Worm (Caenorhabditis elegans) whole organism, L1 larva: ENCODE results near the gene sshk-1.
A peak's percentile ranks its signal among the peaks of the same experiment; 100 is the strongest.

Experiments
- C04F5.9 ChIP-seq: sonication (generic microtip); optimal IDR thresholded peaks from 2 replicates; lab custom pipeline; 2016; ENCODE audit warnings: missing genetic modification characterization, missing compliant biosample characterization
- C16A3.4 ChIP-seq: fragments of 150-350 bp; optimal IDR thresholded peaks from 2 replicates; lab custom pipeline; 2014; ENCODE audit warnings: missing biosample characterization, missing genetic modification characterization
- aha-1 ChIP-seq: fragments of 150-350 bp; optimal IDR thresholded peaks from 2 replicates; lab custom pipeline; 2014; ENCODE audit warnings: missing biosample characterization, missing genetic modification characterization
- alr-1 ChIP-seq: fragments of 200-800 bp; sonication (Bioruptor generic); optimal IDR thresholded peaks from 2 replicates; lab custom pipeline; 2018; ENCODE audit warnings: borderline replicate concordance, mild to moderate bottlenecking, missing genetic modification characterization, missing compliant biosample characterization
- aly-2 ChIP-seq: fragments of 150-350 bp; optimal IDR thresholded peaks from 2 replicates; lab custom pipeline; 2014; ENCODE audit warnings: missing biosample characterization, missing genetic modification characterization
- ceh-63 ChIP-seq: fragments of 200-800 bp; sonication (Bioruptor generic); optimal IDR thresholded peaks from 2 replicates; lab custom pipeline; 2018; ENCODE audit warnings: mild to moderate bottlenecking, missing genetic modification characterization, missing compliant biosample characterization
- ceh-8 ChIP-seq: fragments of 200-800 bp; sonication (Bioruptor generic); optimal IDR thresholded peaks from 2 replicates; lab custom pipeline; 2018; ENCODE audit warnings: mild to moderate bottlenecking, missing genetic modification characterization, moderate library complexity, missing compliant biosample characterization
- ceh-88 ChIP-seq: fragments of 200-800 bp; sonication (Bioruptor generic); IDR thresholded peaks from 2 replicates; pipeline ENCODE4 v1.3.6; 2022; ENCODE audit warnings: missing genetic modification characterization, missing compliant biosample characterization
- ceh-90 ChIP-seq: sonication (generic microtip); optimal IDR thresholded peaks from 2 replicates; lab custom pipeline; 2016; ENCODE audit warnings: missing genetic modification characterization, missing compliant biosample characterization
- ces-1 ChIP-seq: fragments of 150-350 bp; optimal IDR thresholded peaks from 2 replicates; lab custom pipeline; 2014; ENCODE audit warnings: missing biosample characterization, missing genetic modification reagents, missing genetic modification characterization
- efl-1 ChIP-seq, 4 experiments: fragments of 150-350 bp; optimal IDR thresholded peaks in 3 of 4; peaks in 1 of 4; 1 replicate in 1 of 4; 2 replicates in 3 of 4; lab custom pipeline; 2014; ENCODE audit warnings: missing biosample characterization in 2 of 4, missing genetic modification characterization in 2 of 4, missing genetic modification reagents in 2 of 4
- efl-3 ChIP-seq: fragments of 200-800 bp; sonication (Bioruptor generic); optimal IDR thresholded peaks from 2 replicates; lab custom pipeline; 2018; ENCODE audit warnings: mild to moderate bottlenecking, missing genetic modification characterization, missing compliant biosample characterization
- egl-13 ChIP-seq: sonication (generic microtip); optimal IDR thresholded peaks from 2 replicates; lab custom pipeline; 2016; ENCODE audit warnings: missing genotype, missing genetic modification reagents, missing genetic modification characterization, missing compliant biosample characterization
- egl-27 ChIP-seq, 2 experiments: fragments of 150-350 bp in 1 of 2; sonication (generic microtip); optimal IDR thresholded peaks; 3 replicates each; lab custom pipeline; 2017 to 2018; ENCODE audit warnings: missing biosample characterization in 2 of 2, missing genetic modification characterization in 2 of 2, missing genetic modification reagents in 2 of 2
- elt-2 ChIP-seq: sonication (generic microtip); optimal IDR thresholded peaks from 2 replicates; lab custom pipeline; 2016; ENCODE audit warnings: missing genetic modification characterization, mild to moderate bottlenecking, inconsistent platforms, missing compliant biosample characterization, missing genetic modification reagents
- elt-3 ChIP-seq, 6 experiments: fragments of 150-350 bp in 1 of 6; sonication (generic microtip); optimal IDR thresholded peaks; 2 replicates each; lab custom pipeline; 2017 to 2018; ENCODE audit warnings: missing biosample characterization in 6 of 6, missing genetic modification characterization in 6 of 6, inconsistent platforms in 1 of 6
- fkh-10 ChIP-seq: sonication (generic microtip); optimal IDR thresholded peaks from 2 replicates; lab custom pipeline; 2017; ENCODE audit warnings: missing biosample characterization, missing genetic modification reagents, missing genetic modification characterization
- fkh-8 ChIP-seq: sonication (generic microtip); optimal IDR thresholded peaks from 2 replicates; lab custom pipeline; 2016; ENCODE audit warnings: mild to moderate bottlenecking, missing genetic modification characterization, missing compliant biosample characterization
- fos-1 ChIP-seq: fragments of 150-350 bp; optimal IDR thresholded peaks from 2 replicates; lab custom pipeline; 2014; ENCODE audit warnings: missing biosample characterization, missing genetic modification characterization
- grh-1 ChIP-seq: fragments of 200-800 bp; sonication (Bioruptor generic); IDR thresholded peaks from 2 replicates; pipeline ENCODE4 v1.3.6; 2022; ENCODE audit warnings: missing genetic modification reagents, missing genetic modification characterization, missing compliant biosample characterization
- hpl-2 ChIP-seq: fragments of 150-350 bp; optimal IDR thresholded peaks from 2 replicates; lab custom pipeline; 2014; ENCODE audit warnings: missing biosample characterization, missing genetic modification reagents, missing genetic modification characterization
- irx-1 ChIP-seq: sonication (generic microtip); optimal IDR thresholded peaks from 2 replicates; lab custom pipeline; 2016; ENCODE audit warnings: missing genetic modification characterization, missing compliant biosample characterization
- isw-1 ChIP-seq: fragments of 200-800 bp; sonication (Bioruptor generic); IDR thresholded peaks from 2 replicates; pipeline ENCODE4 v1.3.6; 2022; ENCODE audit warnings: missing genetic modification characterization, missing compliant biosample characterization
- jun-1 ChIP-seq: fragments of 150-350 bp; optimal IDR thresholded peaks from 2 replicates; lab custom pipeline; 2014; ENCODE audit warnings: missing biosample characterization, missing genetic modification reagents, missing genetic modification characterization
- lin-13 ChIP-seq: fragments of 150-350 bp; optimal IDR thresholded peaks from 2 replicates; lab custom pipeline; 2014; ENCODE audit warnings: missing biosample characterization, missing genetic modification reagents, missing genetic modification characterization
- lin-14 ChIP-seq: fragments of 200-800 bp; sonication (Bioruptor generic); optimal IDR thresholded peaks from 2 replicates; lab custom pipeline; 2018; ENCODE audit warnings: mild to moderate bottlenecking, missing genetic modification characterization, moderate library complexity, missing compliant biosample characterization
- lin-15B ChIP-seq: fragments of 150-350 bp; sonication (generic microtip); optimal IDR thresholded peaks from 3 replicates; lab custom pipeline; 2014; ENCODE audit warnings: missing biosample characterization, missing genetic modification characterization
- lin-35 ChIP-seq, 2 experiments: fragments of 150-350 bp; optimal IDR thresholded peaks; 2 replicates each; lab custom pipeline; 2014; ENCODE audit warnings: missing biosample characterization in 2 of 2, missing genetic modification characterization in 2 of 2, missing genetic modification reagents in 2 of 2
- lin-39 ChIP-seq: fragments of 150-350 bp; optimal IDR thresholded peaks from 2 replicates; lab custom pipeline; 2014; ENCODE audit warnings: missing biosample characterization, missing genetic modification reagents, missing genetic modification characterization
- lir-3 ChIP-seq: sonication (generic microtip); optimal IDR thresholded peaks from 2 replicates; lab custom pipeline; 2016; ENCODE audit warnings: mild to moderate bottlenecking, missing genetic modification characterization, moderate library complexity, missing compliant biosample characterization; ENCODE audit not compliant: poor library complexity
- mef-2 ChIP-seq: fragments of 150-350 bp; optimal IDR thresholded peaks from 2 replicates; lab custom pipeline; 2014; ENCODE audit warnings: missing biosample characterization, missing genetic modification characterization
- nhr-11 ChIP-seq: fragments of 150-350 bp; optimal IDR thresholded peaks from 2 replicates; lab custom pipeline; 2014; ENCODE audit warnings: missing biosample characterization, missing genetic modification characterization
- nhr-20 ChIP-seq: sonication (generic microtip); optimal IDR thresholded peaks from 2 replicates; lab custom pipeline; 2016; ENCODE audit warnings: mild to moderate bottlenecking, missing genetic modification characterization, missing compliant biosample characterization
- nhr-237 ChIP-seq: fragments of 150-350 bp; optimal IDR thresholded peaks from 2 replicates; lab custom pipeline; 2014; ENCODE audit warnings: missing biosample characterization, missing genetic modification characterization
- nhr-28 ChIP-seq: fragments of 150-350 bp; optimal IDR thresholded peaks from 2 replicates; lab custom pipeline; 2014; ENCODE audit warnings: missing biosample characterization, missing genetic modification characterization
- nhr-47 ChIP-seq: sonication (generic microtip); optimal IDR thresholded peaks from 2 replicates; lab custom pipeline; 2016; ENCODE audit warnings: mild to moderate bottlenecking, missing genetic modification characterization, moderate library complexity, missing compliant biosample characterization
- nhr-84 ChIP-seq: sonication (generic microtip); optimal IDR thresholded peaks from 2 replicates; lab custom pipeline; 2017; ENCODE audit warnings: missing biosample characterization, missing genetic modification characterization
- pag-3 ChIP-seq: sonication (generic microtip); optimal IDR thresholded peaks from 2 replicates; lab custom pipeline; 2017; ENCODE audit warnings: missing genetic modification characterization, mild to moderate bottlenecking, missing compliant biosample characterization, antibody characterized with exemption, borderline replicate concordance; ENCODE audit not compliant: insufficient read depth
- rnt-1 ChIP-seq: sonication (generic microtip); optimal IDR thresholded peaks from 2 replicates; lab custom pipeline; 2016; ENCODE audit warnings: mild to moderate bottlenecking, missing genetic modification characterization, moderate library complexity, missing compliant biosample characterization
- snu-23 ChIP-seq: sonication (generic microtip); optimal IDR thresholded peaks from 2 replicates; lab custom pipeline; 2016; ENCODE audit warnings: missing genetic modification characterization, missing compliant biosample characterization
- sptf-1 ChIP-seq: fragments of 150-350 bp; optimal IDR thresholded peaks from 2 replicates; lab custom pipeline; 2014; ENCODE audit warnings: missing biosample characterization, missing genetic modification characterization
- sup-37 ChIP-seq: fragments of 200-800 bp; sonication (Bioruptor generic); optimal IDR thresholded peaks from 2 replicates; lab custom pipeline; 2018; ENCODE audit warnings: mild to moderate bottlenecking, missing genetic modification characterization, missing compliant biosample characterization
- tlp-1 ChIP-seq: fragments of 150-350 bp; optimal IDR thresholded peaks from 2 replicates; lab custom pipeline; 2014; ENCODE audit warnings: missing biosample characterization, missing genetic modification characterization
- unc-130 ChIP-seq: fragments of 150-350 bp; optimal IDR thresholded peaks from 2 replicates; lab custom pipeline; 2017; ENCODE audit warnings: missing biosample characterization, missing genetic modification characterization, inconsistent platforms
- unc-86 ChIP-seq: sonication (generic microtip); optimal IDR thresholded peaks from 2 replicates; lab custom pipeline; 2016; ENCODE audit warnings: missing genetic modification characterization, missing compliant biosample characterization
- unc-98 ChIP-seq: fragments of 200-800 bp; sonication (Bioruptor generic); IDR thresholded peaks from 2 replicates; pipeline ENCODE4 v1.3.6; 2022; ENCODE audit warnings: missing genetic modification characterization, missing compliant biosample characterization
- vab-15 ChIP-seq: sonication (generic microtip); optimal IDR thresholded peaks from 2 replicates; lab custom pipeline; 2017; ENCODE audit warnings: missing genotype, mild to moderate bottlenecking, missing genetic modification characterization, missing compliant biosample characterization
- xbp-1 ChIP-seq: sonication (generic microtip); optimal IDR thresholded peaks from 2 replicates; lab custom pipeline; 2016; ENCODE audit warnings: missing genetic modification characterization, missing compliant biosample characterization
- zag-1 ChIP-seq: fragments of 150-350 bp; optimal IDR thresholded peaks from 2 replicates; lab custom pipeline; 2014; ENCODE audit warnings: missing biosample characterization, missing genetic modification characterization
- zip-4 ChIP-seq: fragments of 200-800 bp; sonication (Bioruptor generic); optimal IDR thresholded peaks from 2 replicates; lab custom pipeline; 2018; ENCODE audit warnings: mild to moderate bottlenecking, missing genetic modification characterization, moderate library complexity, missing compliant biosample characterization
- ztf-4 ChIP-seq: fragments of 150-350 bp; optimal IDR thresholded peaks from 2 replicates; lab custom pipeline; 2014; ENCODE audit warnings: missing biosample characterization, missing genetic modification characterization

Gene sshk-1

ce11 chrV:20776761-20777160 is 39.2 kb upstream of the sshk-1 start (continued):
- TF ChIP-seq hpl-2 (no peak), tlp-1 (tag; lab: Kevin White, UChicago) (no peak), mef-2 (peak; percentile 32), nhr-28 (no peak), alr-1 (tag; lab: Kevin White, UChicago) (no peak), fos-1 (tag; lab: Kevin White, UChicago) (no peak), lin-13 (GFP tag; lab: Kevin White, UChicago) (peak; percentile 70), isw-1 (GFP tag; lab: Robert Waterston, UW) (peak; percentile 20; the same call in 1 of the 2 replicates), ceh-63 (no peak), grh-1 (GFP tag; lab: Robert Waterston, UW) (no peak), ceh-8 (peak; percentile 23), ceh-90 (no peak), lin-14 (GFP tag; lab: Kevin White, UChicago) (peak; percentile 92), lin-35 (GFP tag; optimal IDR thresholded peaks at IDR 0.05; lab: Kevin White, UChicago) (peak; percentile 64 to 73), nhr-47 (peak; percentile 70), pag-3 (tag; lab: Kevin White, UChicago) (no peak), zip-4 (GFP tag; lab: Kevin White, UChicago) (no peak), aly-2 (tag; lab: Kevin White, UChicago) (no peak), unc-130 (tag; lab: Kevin White, UChicago) (peak; percentile 19), egl-27 (tag; optimal IDR thresholded peaks at IDR 0.05; lab: Kevin White, UChicago) (no peak), sup-37 (GFP tag; lab: Kevin White, UChicago) (no peak), C04F5.9 (no peak), elt-3 (tag; optimal IDR thresholded peaks at IDR 0.05; lab: Kevin White, UChicago) (no peak), lin-15B (tag; lab: Kevin White, UChicago) (no peak), C16A3.4 (tag; lab: Kevin White, UChicago) (peak; percentile 21), nhr-20 (tag; lab: Kevin White, UChicago) (peak; percentile 88), unc-86 (tag; lab: Kevin White, UChicago) (no peak), aha-1 (no peak), elt-2 (tag; lab: Kevin White, UChicago) (peak; percentile 29), fkh-8 (peak; percentile 90), egl-13 (tag; lab: Kevin White, UChicago) (peak; percentile 37), rnt-1 (tag; lab: Kevin White, UChicago) (peak; percentile 55), xbp-1 (peak; percentile 43), ceh-88 (GFP tag; lab: Robert Waterston, UW) (no peak), snu-23 (GFP tag; lab: Kevin White, UChicago) (peak; percentile 80), irx-1 (tag; lab: Kevin White, UChicago) (no peak), nhr-11 (tag; lab: Kevin White, UChicago) (no peak), vab-15 (tag; lab: Kevin White, UChicago) (no peak), lin-39 (tag; lab: Kevin White, UChicago) (no peak), ces-1 (GFP tag; lab: Kevin White, UChicago) (no peak), sptf-1 (tag; lab: Kevin White, UChicago) (no peak), fkh-10 (GFP tag; lab: Kevin White, UChicago) (peak; percentile 52), unc-98 (GFP tag; lab: Robert Waterston, UW) (no peak), lir-3 (tag; lab: Kevin White, UChicago) (peak; percentile 8), nhr-84 (tag; lab: Kevin White, UChicago) (no peak), zag-1 (no peak), ztf-4 (tag; lab: Kevin White, UChicago) (peak; percentile 30), jun-1 (tag; lab: Kevin White, UChicago) (peak; percentile 50), efl-1 (optimal IDR thresholded peaks at IDR 0.05; lab: Kevin White, UChicago) (peak; percentile 37), efl-1 (GFP tag; optimal IDR thresholded peaks at IDR 0.05 in 1 of 2; lab: Kevin White, UChicago) (peak in 1 of 2 experiments; percentile 72), nhr-237 (tag; lab: Kevin White, UChicago) (peak; percentile 69), efl-3 (no peak)
